Worm (Caenorhabditis elegans) whole organism, midembryonic: ENCODE data around the gene wbp-2.

Experiments used
- T22C8.4 ChIP-seq: fragments of 200-800 bp; sonication (Bioruptor generic); IDR thresholded peaks from 2 replicates; pipeline ENCODE4 v1.3.6; 2022; ENCODE audit warnings: missing genetic modification characterization, missing compliant biosample characterization
- cog-1 ChIP-seq: sonication (generic microtip); optimal IDR thresholded peaks from 2 replicates; lab custom pipeline; 2016; ENCODE audit warnings: missing genetic modification characterization, missing compliant biosample characterization
- flt-1 ChIP-seq: fragments of 200-800 bp; sonication (Bioruptor generic); IDR thresholded peaks from 2 replicates; pipeline ENCODE4 v1.3.6; 2022; ENCODE audit warnings: missing genetic modification characterization, missing compliant biosample characterization
- klf-2 ChIP-seq: fragments of 200-800 bp; sonication (Bioruptor generic); conservative IDR thresholded peaks from 2 replicates; pipeline ENCODE4 v1.3.6; 2022; ENCODE audit warnings: missing genetic modification reagents, missing genetic modification characterization, missing compliant biosample characterization
- ref-1 ChIP-seq: fragments of 200-800 bp; sonication (Bioruptor generic); conservative IDR thresholded peaks from 2 replicates; pipeline ENCODE4 v1.3.6; 2022; ENCODE audit warnings: missing genetic modification reagents, missing genetic modification characterization, missing compliant biosample characterization
- tab-1 ChIP-seq: fragments of 200-800 bp; sonication (Bioruptor generic); IDR thresholded peaks from 2 replicates; pipeline ENCODE4 v1.3.6; 2022; ENCODE audit warnings: missing genetic modification characterization, missing compliant biosample characterization
- ztf-29 ChIP-seq: fragments of 200-800 bp; sonication (Bioruptor generic); IDR thresholded peaks from 2 replicates; pipeline ENCODE4 v1.3.6; 2022; ENCODE audit warnings: missing genetic modification reagents, missing genetic modification characterization, missing compliant biosample characterization

ce11 chrII:9306835-9307234 is 22.7 kb upstream of the wbp-2 start:
- no peak for TF ChIP-seq tab-1
- TF ChIP-seq T22C8.4 (GFP tag; lab: Robert Waterston, UW), result no peak
- TF ChIP-seq klf-2, result no peak
- no peak for TF ChIP-seq ztf-29 (GFP tag; lab: Robert Waterston, UW)
- no peak for TF ChIP-seq cog-1 (tag; lab: Kevin White, UChicago)
- no peak for TF ChIP-seq ref-1 (GFP tag; lab: Robert Waterston, UW)
- no peak for TF ChIP-seq flt-1 (GFP tag; lab: Robert Waterston, UW)
